Worm (Caenorhabditis elegans) whole organism, mixed stage, embryonic: Measurements from ENCODE around the gene F53F4.2.

Source experiments
- bed-3 ChIP-seq: fragments of 200-800 bp; sonication (Bioruptor generic); optimal IDR thresholded peaks from 3 replicates; lab custom pipeline; 2018; ENCODE audit warnings: mild to moderate bottlenecking, missing genetic modification characterization, moderate library complexity, missing compliant biosample characterization
- blmp-1 ChIP-seq: fragments of 150-350 bp; optimal IDR thresholded peaks from 2 replicates; lab custom pipeline; 2014; ENCODE audit warnings: missing biosample characterization, missing genetic modification characterization
- elt-3 ChIP-seq: fragments of 150-350 bp; optimal IDR thresholded peaks from 2 replicates; lab custom pipeline; 2014; ENCODE audit warnings: missing biosample characterization, missing genetic modification characterization
- flh-1 ChIP-seq: fragments of 200-800 bp; sonication (Bioruptor generic); optimal IDR thresholded peaks from 2 replicates; lab custom pipeline; 2018; ENCODE audit warnings: mild to moderate bottlenecking, missing genetic modification characterization, moderate library complexity, missing compliant biosample characterization
- lin-13 ChIP-seq: fragments of 150-350 bp; optimal IDR thresholded peaks from 2 replicates; lab custom pipeline; 2014; ENCODE audit warnings: missing biosample characterization, missing genetic modification characterization
- lsy-2 ChIP-seq: fragments of 150-350 bp; optimal IDR thresholded peaks from 2 replicates; lab custom pipeline; 2014; ENCODE audit warnings: missing biosample characterization, missing genetic modification characterization
- mab-5 ChIP-seq: fragments of 150-350 bp; optimal IDR thresholded peaks from 2 replicates; lab custom pipeline; 2014; ENCODE audit warnings: missing biosample characterization, missing genetic modification characterization
- mep-1 ChIP-seq: fragments of 150-350 bp; optimal IDR thresholded peaks from 2 replicates; lab custom pipeline; 2017; ENCODE audit warnings: missing biosample characterization, missing genetic modification reagents, missing genetic modification characterization, inconsistent platforms
- nhr-76 ChIP-seq: sonication (generic microtip); optimal IDR thresholded peaks from 2 replicates; lab custom pipeline; 2017; ENCODE audit warnings: missing biosample characterization, missing genetic modification characterization
- unc-39 ChIP-seq: fragments of 150-350 bp; optimal IDR thresholded peaks from 2 replicates; lab custom pipeline; 2014; ENCODE audit warnings: missing biosample characterization, missing genetic modification characterization
- unc-62 ChIP-seq: fragments of 150-350 bp; optimal IDR thresholded peaks from 2 replicates; lab custom pipeline; 2014; ENCODE audit warnings: missing biosample characterization, missing genetic modification reagents, missing genetic modification characterization

DNA sequence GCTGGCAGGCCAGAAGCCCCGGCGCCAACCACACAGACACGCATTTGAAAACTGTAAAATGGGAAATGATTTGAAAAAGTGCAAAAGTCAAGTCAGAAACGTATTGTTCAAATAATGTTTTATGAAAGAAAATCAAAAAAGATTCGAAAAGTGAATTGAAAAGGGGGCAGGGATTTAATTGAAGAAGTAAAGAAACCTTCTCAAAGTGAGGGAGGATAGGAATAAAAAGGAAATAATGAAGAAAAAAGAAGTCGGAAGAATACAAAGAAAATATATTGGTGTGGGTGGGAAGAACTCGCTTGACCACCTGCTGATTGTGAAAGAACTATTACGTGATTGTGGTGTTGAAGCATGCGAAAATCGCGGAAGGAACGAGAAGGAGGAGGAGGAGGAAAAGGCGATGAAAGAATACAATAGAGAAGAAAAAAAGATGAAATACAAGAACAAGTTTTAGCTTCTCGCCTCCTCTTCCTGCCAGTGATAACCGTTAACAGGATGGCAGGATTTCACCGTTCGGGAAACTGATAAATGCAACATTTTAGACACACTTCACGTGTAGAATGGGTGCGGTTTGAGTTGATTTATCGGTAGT lies 17.4 kb upstream of the F53F4.2 start, which contains the start of gene fmo-4:
- TF ChIP-seq mab-5 (tag; lab: Kevin White, UChicago) = no peak
- TF ChIP-seq nhr-76 (tag; lab: Kevin White, UChicago) = no peak
- no peak for TF ChIP-seq lsy-2 (tag; lab: Kevin White, UChicago)
- TF ChIP-seq elt-3 (tag; lab: Kevin White, UChicago) = no peak
- no peak for TF ChIP-seq unc-39 (tag; lab: Kevin White, UChicago)
- TF ChIP-seq unc-62 (GFP tag; lab: Kevin White, UChicago) = no peak
- TF ChIP-seq blmp-1 (tag; lab: Kevin White, UChicago) = no peak
- no peak for TF ChIP-seq lin-13 (tag; lab: Kevin White, UChicago)
- no peak for TF ChIP-seq flh-1 (GFP tag; lab: Kevin White, UChicago)
- TF ChIP-seq bed-3 = no peak
- TF ChIP-seq mep-1 (tag; lab: Kevin White, UChicago) = no peak
